Fruit fly (Drosophila melanogaster) whole organism, embryonic: Measurements from ENCODE around the gene CG43799.

Source experiments
- Aef1 ChIP-seq: fragments of 200-800 bp; sonication (Bioruptor generic); IDR thresholded peaks from 3 replicates; pipeline ENCODE4 v1.3.6; 2022; ENCODE audit warnings: missing biosample characterization, missing genetic modification characterization
- Bteb2 ChIP-seq: fragments of 200-800 bp; sonication (Bioruptor generic); optimal IDR thresholded peaks from 2 replicates; lab custom pipeline; 2016; ENCODE audit warnings: missing biosample characterization, missing genetic modification characterization
- CG1024 ChIP-seq: fragments of 200-800 bp; sonication (Bioruptor generic); IDR thresholded peaks from 2 replicates; pipeline ENCODE4 v1.3.6; 2022; ENCODE audit warnings: missing biosample characterization, missing genetic modification characterization
- CG11398 ChIP-seq: fragments of 200-800 bp; sonication (Bioruptor generic); optimal IDR thresholded peaks from 2 replicates; lab custom pipeline; 2016; ENCODE audit warnings: missing biosample characterization, missing genetic modification characterization
- CG12299 ChIP-seq: fragments of 200-800 bp; sonication (Bioruptor generic); optimal IDR thresholded peaks from 2 replicates; lab custom pipeline; 2018; ENCODE audit warnings: missing biosample characterization, mild to moderate bottlenecking, missing genetic modification characterization
- CG15269 ChIP-seq: fragments of 200-800 bp; sonication (Bioruptor generic); optimal IDR thresholded peaks from 2 replicates; lab custom pipeline; 2018; ENCODE audit warnings: missing biosample characterization, mild to moderate bottlenecking, missing genetic modification characterization, moderate library complexity
- CG16815 ChIP-seq: fragments of 200-800 bp; sonication (Bioruptor generic); optimal IDR thresholded peaks from 3 replicates; lab custom pipeline; 2017; ENCODE audit warnings: missing biosample characterization, mild to moderate bottlenecking, missing genetic modification characterization
- CG2875 ChIP-seq: fragments of 200-800 bp; sonication (Bioruptor generic); optimal IDR thresholded peaks from 2 replicates; lab custom pipeline; 2017; ENCODE audit warnings: missing biosample characterization, mild to moderate bottlenecking, missing genetic modification characterization, missing genetic modification reagents
- CG30403 ChIP-seq: fragments of 200-800 bp; sonication (Bioruptor generic); optimal IDR thresholded peaks from 3 replicates; lab custom pipeline; 2016; ENCODE audit warnings: missing biosample characterization, missing genetic modification characterization
- CG31365 ChIP-seq: fragments of 200-800 bp; sonication (Bioruptor generic); optimal IDR thresholded peaks from 2 replicates; lab custom pipeline; 2018; ENCODE audit warnings: missing biosample characterization, mild to moderate bottlenecking, missing genetic modification characterization
- CG3407 ChIP-seq: fragments of 200-800 bp; sonication (Bioruptor generic); optimal IDR thresholded peaks from 2 replicates; lab custom pipeline; 2018; ENCODE audit warnings: missing biosample characterization, mild to moderate bottlenecking, missing genetic modification characterization
- CG3838 ChIP-seq: fragments of 200-800 bp; sonication (Bioruptor generic); optimal IDR thresholded peaks from 3 replicates; lab custom pipeline; 2016; ENCODE audit warnings: missing biosample characterization, missing genetic modification characterization
- CG5180 ChIP-seq: fragments of 200-800 bp; sonication (Bioruptor generic); optimal IDR thresholded peaks from 3 replicates; lab custom pipeline; 2017; ENCODE audit warnings: missing biosample characterization, missing genetic modification characterization, mild to moderate bottlenecking, moderate library complexity, missing genetic modification reagents
- CG6272 ChIP-seq: fragments of 200-800 bp; sonication (Bioruptor generic); IDR thresholded peaks from 2 replicates; pipeline ENCODE4 v1.3.6; 2022; ENCODE audit warnings: missing biosample characterization, missing genetic modification characterization
- CG7963 ChIP-seq: fragments of 200-800 bp; sonication (Bioruptor generic); IDR thresholded peaks from 3 replicates; pipeline ENCODE4 v1.3.6; 2022; ENCODE audit warnings: missing biosample characterization, missing genetic modification characterization; ENCODE audit not compliant: partially characterized antibody
- CG8478 ChIP-seq: fragments of >200 bp; optimal IDR thresholded peaks from 2 replicates; lab custom pipeline; 2018
- CG9727 ChIP-seq: fragments of 200-800 bp; sonication (Bioruptor generic); optimal IDR thresholded peaks from 3 replicates; lab custom pipeline; 2017; ENCODE audit warnings: missing biosample characterization, mild to moderate bottlenecking, missing genetic modification characterization
- CG9876 ChIP-seq: fragments of 200-800 bp; sonication (Bioruptor generic); optimal IDR thresholded peaks from 2 replicates; lab custom pipeline; 2016; ENCODE audit warnings: missing biosample characterization, missing genetic modification characterization
- Camta ChIP-seq: fragments of 200-800 bp; sonication (Bioruptor generic); optimal IDR thresholded peaks from 2 replicates; lab custom pipeline; 2016; ENCODE audit warnings: missing biosample characterization, missing genetic modification characterization
- Ets97D ChIP-seq: fragments of 200-800 bp; sonication (Bioruptor generic); optimal IDR thresholded peaks from 3 replicates; lab custom pipeline; 2016; ENCODE audit warnings: missing biosample characterization, missing genetic modification characterization
- HHEX ChIP-seq: fragments of 200-800 bp; sonication (Bioruptor generic); optimal IDR thresholded peaks from 3 replicates; lab custom pipeline; 2017; ENCODE audit warnings: missing biosample characterization, mild to moderate bottlenecking, missing genetic modification characterization, missing genetic modification reagents
- HLH3B ChIP-seq: fragments of 200-800 bp; sonication (Bioruptor generic); IDR thresholded peaks from 2 replicates; pipeline ENCODE4 v1.3.6; 2022; ENCODE audit warnings: missing biosample characterization, missing genetic modification characterization
- HLHmδ ChIP-seq: fragments of 200-800 bp; sonication (Bioruptor generic); optimal IDR thresholded peaks from 2 replicates; lab custom pipeline; 2018; ENCODE audit warnings: missing biosample characterization, mild to moderate bottlenecking, missing genetic modification characterization, moderate library complexity
- HmgD ChIP-seq: fragments of 200-800 bp; sonication (Bioruptor generic); optimal IDR thresholded peaks from 3 replicates; lab custom pipeline; 2016; ENCODE audit warnings: missing biosample characterization, missing genetic modification characterization
- Hmr ChIP-seq: fragments of 200-800 bp; sonication (Bioruptor generic); optimal IDR thresholded peaks from 3 replicates; lab custom pipeline; 2017; ENCODE audit warnings: mild to moderate bottlenecking, missing biosample characterization, missing genetic modification reagents, missing genetic modification characterization
- Max ChIP-seq: fragments of 200-800 bp; sonication (Bioruptor generic); optimal IDR thresholded peaks from 2 replicates; lab custom pipeline; 2016; ENCODE audit warnings: missing biosample characterization, mild to moderate bottlenecking, missing genetic modification characterization
- Med ChIP-seq: fragments of 200-800 bp; sonication (Bioruptor generic); peaks from one replicate; lab custom pipeline; 2016; ENCODE audit warnings: missing biosample characterization, missing genetic modification characterization, mild to moderate bottlenecking, inconsistent platforms, moderate library complexity
- Oli ChIP-seq: fragments of 200-800 bp; sonication (Bioruptor generic); optimal IDR thresholded peaks from 2 replicates; lab custom pipeline; 2018; ENCODE audit warnings: missing biosample characterization, mild to moderate bottlenecking, missing genetic modification characterization, moderate library complexity
- Pdp1 ChIP-seq, 2 experiments: fragments of 200-800 bp; sonication (Bioruptor generic); optimal IDR thresholded peaks; 3 replicates each; lab custom pipeline; 2016; ENCODE audit warnings: missing biosample characterization in 2 of 2, missing genetic modification characterization in 2 of 2, mild to moderate bottlenecking in 1 of 2, moderate library complexity in 1 of 2
- Sry-δ ChIP-seq: fragments of 200-800 bp; sonication (Bioruptor generic); optimal IDR thresholded peaks from 2 replicates; lab custom pipeline; 2016; ENCODE audit warnings: missing biosample characterization, missing genetic modification characterization
- abd-A ChIP-seq: fragments of 200-800 bp; sonication (Bioruptor generic); optimal IDR thresholded peaks from 3 replicates; lab custom pipeline; 2019; ENCODE audit warnings: missing biosample characterization, mild to moderate bottlenecking, missing genetic modification characterization, moderate library complexity
- aop ChIP-seq: fragments of 200-800 bp; sonication (Bioruptor generic); IDR thresholded peaks from 2 replicates; pipeline ENCODE4 v1.3.6; 2022; ENCODE audit warnings: missing biosample characterization, missing genetic modification characterization
- cas ChIP-seq: fragments of 200-800 bp; sonication (Bioruptor generic); IDR thresholded peaks from 2 replicates; pipeline ENCODE4 v1.3.6; 2022; ENCODE audit warnings: missing biosample characterization, missing genetic modification characterization
- chm ChIP-seq: fragments of 200-800 bp; sonication (Bioruptor generic); IDR thresholded peaks from 2 replicates; pipeline ENCODE4 v1.3.6; 2022; ENCODE audit warnings: missing biosample characterization, missing genetic modification characterization
- dysf ChIP-seq: fragments of 200-800 bp; sonication (Bioruptor generic); IDR thresholded peaks from 3 replicates; pipeline ENCODE4 v1.3.6; 2022; ENCODE audit warnings: missing biosample characterization, missing genetic modification characterization
- fd96Cb ChIP-seq: fragments of 200-800 bp; sonication (Bioruptor generic); optimal IDR thresholded peaks from 2 replicates; lab custom pipeline; 2018; ENCODE audit warnings: missing biosample characterization, mild to moderate bottlenecking, missing genetic modification characterization, moderate library complexity
- hbn ChIP-seq: fragments of 200-800 bp; sonication (Bioruptor generic); IDR thresholded peaks from 2 replicates; pipeline ENCODE4 v1.3.6; 2022; ENCODE audit warnings: missing biosample characterization, missing genetic modification characterization; ENCODE audit not compliant: partially characterized antibody
- jing ChIP-seq: fragments of 200-800 bp; sonication (Bioruptor generic); optimal IDR thresholded peaks from 2 replicates; lab custom pipeline; 2018; ENCODE audit warnings: missing biosample characterization, mild to moderate bottlenecking, missing genetic modification characterization
- kni ChIP-seq: fragments of 200-800 bp; sonication (Bioruptor generic); optimal IDR thresholded peaks from 3 replicates; lab custom pipeline; 2017; ENCODE audit warnings: mild to moderate bottlenecking, missing biosample characterization, missing genetic modification reagents, missing genetic modification characterization
- knrl ChIP-seq: fragments of 200-800 bp; sonication (Bioruptor generic); IDR thresholded peaks from 3 replicates; pipeline ENCODE4 v1.3.6; 2022; ENCODE audit warnings: missing biosample characterization, missing genetic modification characterization; ENCODE audit not compliant: partially characterized antibody
- lilli ChIP-seq: fragments of 200-800 bp; sonication (Bioruptor generic); optimal IDR thresholded peaks from 3 replicates; lab custom pipeline; 2016; ENCODE audit warnings: missing biosample characterization, missing genetic modification characterization
- nerfin-1 ChIP-seq: fragments of 200-800 bp; sonication (Bioruptor generic); optimal IDR thresholded peaks from 3 replicates; lab custom pipeline; 2019; ENCODE audit warnings: missing biosample characterization, mild to moderate bottlenecking, missing genetic modification characterization, moderate library complexity
- pros ChIP-seq: fragments of 200-800 bp; sonication (Bioruptor generic); optimal IDR thresholded peaks from 3 replicates; lab custom pipeline; 2019; ENCODE audit warnings: missing biosample characterization, mild to moderate bottlenecking, missing genetic modification characterization, moderate library complexity
- shn ChIP-seq: fragments of 200-800 bp; sonication (Bioruptor generic); optimal IDR thresholded peaks from 3 replicates; lab custom pipeline; 2016; ENCODE audit warnings: missing biosample characterization, missing genetic modification characterization
- slbo ChIP-seq: fragments of 200-800 bp; sonication (Bioruptor generic); IDR thresholded peaks from 2 replicates; pipeline ENCODE4 v1.3.6; 2022; ENCODE audit warnings: missing biosample characterization, missing genetic modification characterization
- sr ChIP-seq: fragments of 200-800 bp; sonication (Bioruptor generic); IDR thresholded peaks from 3 replicates; pipeline ENCODE4 v1.3.6; 2022; ENCODE audit warnings: missing biosample characterization, missing genetic modification characterization
- tio ChIP-seq: fragments of 200-800 bp; sonication (Bioruptor generic); optimal IDR thresholded peaks from 2 replicates; lab custom pipeline; 2017; ENCODE audit warnings: missing biosample characterization, missing genetic modification characterization, inconsistent platforms
- trh ChIP-seq: fragments of 200-800 bp; sonication (Bioruptor generic); optimal IDR thresholded peaks from 2 replicates; lab custom pipeline; 2016; ENCODE audit warnings: missing biosample characterization, missing genetic modification characterization
- unpg ChIP-seq: fragments of 200-800 bp; sonication (Bioruptor generic); optimal IDR thresholded peaks from 3 replicates; lab custom pipeline; 2018; ENCODE audit warnings: missing biosample characterization, mild to moderate bottlenecking, missing genetic modification characterization, moderate library complexity
- vvl ChIP-seq: fragments of 200-800 bp; sonication (Bioruptor generic); IDR thresholded peaks from 2 replicates; pipeline ENCODE4 v1.3.6; 2022; ENCODE audit warnings: missing biosample characterization, missing genetic modification characterization

Gene CG43799

dm6 chr2L:7219650-7220267 is 7.8 kb upstream of the CG43799 start, which contains the start of gene CG13784 (continued):
- TF ChIP-seq Camta (GFP tag; lab: Kevin White, UChicago) (no peak), HHEX (peak; percentile 25), Sry-δ (GFP tag; lab: Kevin White, UChicago) (peak; percentile 60), knrl (GFP tag; lab: Robert Waterston, UW) (peak; percentile 59), cas (no peak), Med (GFP tag; lab: Kevin White, UChicago) (peak; percentile 91), fd96Cb (tag; lab: Kevin White, UChicago) (no peak), abd-A (no peak), CG5180 (GFP tag; lab: Kevin White, UChicago) (no peak), CG8478 (no peak), HmgD (GFP tag; lab: Kevin White, UChicago) (peak; percentile 31), kni (GFP tag; lab: Kevin White, UChicago) (peak; percentile 23), Ets97D (GFP tag; lab: Kevin White, UChicago) (peak; percentile 44), dysf (GFP tag; lab: Robert Waterston, UW) (no peak), pros (GFP tag; lab: Kevin White, UChicago) (no peak), jing (GFP tag; lab: Kevin White, UChicago) (no peak), lilli (GFP tag; lab: Kevin White, UChicago) (peak; percentile 53), Hmr (GFP tag; lab: Kevin White, UChicago) (peak; percentile 65), shn (peak; percentile 8), CG3838 (no peak), HLHmδ (GFP tag; lab: Kevin White, UChicago) (peak; percentile 83), CG6272 (GFP tag; lab: Robert Waterston, UW) (no peak), hbn (GFP tag; lab: Robert Waterston, UW) (peak; percentile 51; the same call in 1 of the 2 replicates), HLH3B (GFP tag; lab: Robert Waterston, UW) (no peak), vvl (peak; percentile 64), slbo (peak; percentile 42), CG31365 (tag; lab: Kevin White, UChicago) (peak; percentile 27), Pdp1 (GFP tag; optimal IDR thresholded peaks at IDR 0.05; lab: Kevin White, UChicago) (peak in 1 of 2 experiments; percentile 66), Aef1 (GFP tag; lab: Robert Waterston, UW) (peak; percentile 70), trh (GFP tag; lab: Kevin White, UChicago) (no peak), CG12299 (peak; percentile 45), CG9727 (GFP tag; lab: Kevin White, UChicago) (no peak), aop (GFP tag; lab: Robert Waterston, UW) (no peak), CG9876 (GFP tag; lab: Kevin White, UChicago) (no peak), Oli (no peak), CG11398 (GFP tag; lab: Kevin White, UChicago) (peak; percentile 10), CG7963 (GFP tag; lab: Robert Waterston, UW) (peak; percentile 33; the same call in 1 of the 3 replicates), nerfin-1 (peak; percentile 59), CG1024 (GFP tag; lab: Robert Waterston, UW) (peak; percentile 60; the same call in 1 of the 2 replicates), CG3407 (GFP tag; lab: Kevin White, UChicago) (no peak), CG15269 (peak; percentile 51), Max (GFP tag; lab: Kevin White, UChicago) (peak; percentile 37), Bteb2 (GFP tag; lab: Kevin White, UChicago) (no peak), unpg (GFP tag; lab: Kevin White, UChicago) (peak; percentile 42), CG16815 (no peak), sr (no peak), CG2875 (GFP tag; lab: Kevin White, UChicago) (peak; percentile 49), tio (GFP tag; lab: Kevin White, UChicago) (no peak), chm (GFP tag; lab: Robert Waterston, UW) (no peak), CG30403 (GFP tag; lab: Kevin White, UChicago) (no peak)
